Fruit fly (Drosophila melanogaster) whole organism, embryonic: ENCODE measurements around the gene CG6083.

ENCODE experiments used
- CG17612 ChIP-seq: fragments of 200-800 bp; sonication (Bioruptor generic); IDR thresholded peaks from 2 replicates; pipeline ENCODE4 v1.3.6; 2022; ENCODE audit warnings: missing biosample characterization, missing genetic modification characterization
- HLHmδ ChIP-seq: fragments of 200-800 bp; sonication (Bioruptor generic); optimal IDR thresholded peaks from 2 replicates; lab custom pipeline; 2018; ENCODE audit warnings: missing biosample characterization, mild to moderate bottlenecking, missing genetic modification characterization, moderate library complexity
- Hr39 ChIP-seq: fragments of >200 bp; optimal IDR thresholded peaks from 2 replicates; lab custom pipeline; 2017
- ap ChIP-seq: fragments of 200-800 bp; sonication (Bioruptor generic); IDR thresholded peaks from 2 replicates; pipeline ENCODE4 v1.3.6; 2022; ENCODE audit warnings: missing biosample characterization, missing genetic modification characterization

DNA sequence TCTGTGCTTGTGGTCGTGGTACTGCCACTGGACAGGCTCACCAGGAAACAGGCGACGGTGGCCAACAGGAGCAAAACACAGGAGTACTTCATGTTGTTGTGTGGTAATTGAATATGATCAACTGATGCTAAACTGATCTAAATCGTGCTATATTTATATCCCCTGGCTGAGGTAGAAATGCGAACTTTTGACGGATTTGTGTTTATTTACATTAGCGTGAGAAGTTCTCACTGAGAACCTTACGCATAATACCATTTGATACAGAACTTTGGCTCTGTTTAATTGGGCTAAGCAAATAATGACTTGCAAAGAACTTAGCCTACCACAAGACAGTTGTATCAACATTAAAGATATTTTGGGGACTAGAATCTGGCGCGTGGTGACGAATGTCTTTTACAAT is 34.8 kb downstream of the CG6083 start, which contains the start of gene CG33268:
- TF ChIP-seq ap (GFP tag; lab: Robert Waterston, UW), result no peak
- no peak for TF ChIP-seq HLHmδ (GFP tag; lab: Kevin White, UChicago)
- TF ChIP-seq Hr39 (lab: Kevin White, UChicago), result no peak
- no peak for TF ChIP-seq CG17612 (GFP tag; lab: Robert Waterston, UW)
